Worm (Caenorhabditis elegans) whole organism, late embryonic: ENCODE data around the gene T10G3.1.

Source experiments
- K02D7.2 ChIP-seq: sonication (generic microtip); optimal IDR thresholded peaks from 2 replicates; lab custom pipeline; 2017; ENCODE audit warnings: mild to moderate bottlenecking, missing genetic modification characterization, missing compliant biosample characterization
- K09A11.1 ChIP-seq: sonication (generic microtip); optimal IDR thresholded peaks from 2 replicates; lab custom pipeline; 2017; ENCODE audit warnings: antibody characterized with exemption, mild to moderate bottlenecking, missing genetic modification characterization, missing compliant biosample characterization; ENCODE audit not compliant: insufficient read depth
- T23F11.4 ChIP-seq: fragments of 200-800 bp; sonication (Bioruptor generic); optimal IDR thresholded peaks from 2 replicates; lab custom pipeline; 2018; ENCODE audit warnings: mild to moderate bottlenecking, missing genetic modification characterization, missing compliant biosample characterization
- ama-1 ChIP-seq: fragments of 150-350 bp; optimal IDR thresholded peaks from 2 replicates; lab custom pipeline; 2014
- ceh-14 ChIP-seq: sonication (generic microtip); optimal IDR thresholded peaks from 2 replicates; lab custom pipeline; 2016; ENCODE audit warnings: missing genotype, missing genetic modification characterization, missing compliant biosample characterization
- ceh-18 ChIP-seq: sonication (generic microtip); optimal IDR thresholded peaks from 2 replicates; lab custom pipeline; 2016; ENCODE audit warnings: missing genetic modification characterization, missing compliant biosample characterization
- ceh-24 ChIP-seq: sonication (generic microtip); optimal IDR thresholded peaks from 2 replicates; lab custom pipeline; 2016; ENCODE audit warnings: mild to moderate bottlenecking, missing genetic modification characterization, missing compliant biosample characterization
- ceh-30 ChIP-seq: fragments of 150-350 bp; optimal IDR thresholded peaks from 2 replicates; lab custom pipeline; 2014; ENCODE audit warnings: missing biosample characterization, missing genetic modification characterization
- ceh-31 ChIP-seq: sonication (generic microtip); optimal IDR thresholded peaks from 2 replicates; lab custom pipeline; 2016; ENCODE audit warnings: missing genetic modification characterization, missing compliant biosample characterization
- ceh-9 ChIP-seq: sonication (generic microtip); optimal IDR thresholded peaks from 2 replicates; lab custom pipeline; 2016; ENCODE audit warnings: mild to moderate bottlenecking, missing genetic modification characterization, inconsistent platforms, missing compliant biosample characterization
- che-1 ChIP-seq: sonication (generic microtip); optimal IDR thresholded peaks from 2 replicates; lab custom pipeline; 2016; ENCODE audit warnings: mild to moderate bottlenecking, missing genetic modification characterization, missing compliant biosample characterization
- elt-4 ChIP-seq: sonication (generic microtip); optimal IDR thresholded peaks from 2 replicates; lab custom pipeline; 2016; ENCODE audit warnings: missing genetic modification characterization, missing compliant biosample characterization
- ets-4 ChIP-seq: sonication (generic microtip); optimal IDR thresholded peaks from 2 replicates; lab custom pipeline; 2016; ENCODE audit warnings: missing genetic modification characterization, missing compliant biosample characterization
- eyg-1 ChIP-seq: sonication (generic microtip); optimal IDR thresholded peaks from 2 replicates; lab custom pipeline; 2016; ENCODE audit warnings: missing genotype, missing genetic modification characterization, missing compliant biosample characterization
- fax-1 ChIP-seq: sonication (generic microtip); optimal IDR thresholded peaks from 2 replicates; lab custom pipeline; 2016; ENCODE audit warnings: missing genotype, missing genetic modification characterization, missing compliant biosample characterization
- fkh-10 ChIP-seq: fragments of 150-350 bp; optimal IDR thresholded peaks from 2 replicates; lab custom pipeline; 2014; ENCODE audit warnings: missing biosample characterization, missing genetic modification reagents, missing genetic modification characterization
- fkh-6 ChIP-seq: sonication (generic microtip); optimal IDR thresholded peaks from 2 replicates; lab custom pipeline; 2016; ENCODE audit warnings: missing genetic modification characterization, missing compliant biosample characterization
- gmeb-2 ChIP-seq: sonication (generic microtip); optimal IDR thresholded peaks from 2 replicates; lab custom pipeline; 2016; ENCODE audit warnings: missing genetic modification characterization, inconsistent platforms, missing compliant biosample characterization
- hlh-13 ChIP-seq: fragments of 200-800 bp; sonication (Bioruptor generic); optimal IDR thresholded peaks from 2 replicates; lab custom pipeline; 2018; ENCODE audit warnings: mild to moderate bottlenecking, missing genetic modification characterization, missing compliant biosample characterization
- hlh-15 ChIP-seq: sonication (generic microtip); optimal IDR thresholded peaks from 2 replicates; lab custom pipeline; 2016; ENCODE audit warnings: missing genetic modification characterization, missing compliant biosample characterization
- hlh-30 ChIP-seq: sonication (generic microtip); optimal IDR thresholded peaks from 2 replicates; lab custom pipeline; 2017; ENCODE audit warnings: antibody characterized with exemption, missing genetic modification characterization, missing compliant biosample characterization; ENCODE audit not compliant: insufficient read depth
- hlh-8 ChIP-seq: sonication (generic microtip); optimal IDR thresholded peaks from 2 replicates; lab custom pipeline; 2016; ENCODE audit warnings: missing genotype, missing genetic modification characterization, missing compliant biosample characterization
- lim-6 ChIP-seq: sonication (generic microtip); optimal IDR thresholded peaks from 2 replicates; lab custom pipeline; 2016; ENCODE audit warnings: missing genetic modification characterization, missing compliant biosample characterization
- nhr-11 ChIP-seq: fragments of 150-350 bp; optimal IDR thresholded peaks from 2 replicates; lab custom pipeline; 2014; ENCODE audit warnings: missing biosample characterization, missing genetic modification characterization
- nhr-232 ChIP-seq: sonication (generic microtip); optimal IDR thresholded peaks from 2 replicates; lab custom pipeline; 2016; ENCODE audit warnings: missing genetic modification characterization, missing compliant biosample characterization
- npax-4 ChIP-seq: sonication (generic microtip); optimal IDR thresholded peaks from 2 replicates; lab custom pipeline; 2016; ENCODE audit warnings: missing genetic modification characterization, missing compliant biosample characterization
- pat-9 ChIP-seq: fragments of 200-800 bp; sonication (Bioruptor generic); optimal IDR thresholded peaks from 2 replicates; lab custom pipeline; 2018; ENCODE audit warnings: mild to moderate bottlenecking, missing genetic modification characterization, moderate library complexity, missing compliant biosample characterization
- pax-1 ChIP-seq: fragments of 150-350 bp; optimal IDR thresholded peaks from 2 replicates; lab custom pipeline; 2014; ENCODE audit warnings: missing biosample characterization, missing genetic modification characterization
- pha-2 ChIP-seq: sonication (generic microtip); optimal IDR thresholded peaks from 2 replicates; lab custom pipeline; 2017; ENCODE audit warnings: mild to moderate bottlenecking, missing genetic modification characterization, missing compliant biosample characterization
- pros-1 ChIP-seq: fragments of 150-350 bp; optimal IDR thresholded peaks from 2 replicates; lab custom pipeline; 2014; ENCODE audit warnings: missing biosample characterization, missing genetic modification reagents, missing genetic modification characterization
- rnt-1 ChIP-seq: sonication (generic microtip); optimal IDR thresholded peaks from 2 replicates; lab custom pipeline; 2016; ENCODE audit warnings: missing genetic modification characterization, missing compliant biosample characterization
- sdc-2 ChIP-seq: sonication (generic microtip); optimal IDR thresholded peaks from 2 replicates; lab custom pipeline; 2016; ENCODE audit warnings: missing genotype, missing genetic modification characterization, missing compliant biosample characterization
- sox-2 ChIP-seq: fragments of 200-800 bp; sonication (Bioruptor generic); IDR thresholded peaks from 2 replicates; pipeline ENCODE4 v1.3.6; 2022; ENCODE audit warnings: missing genetic modification reagents, missing genetic modification characterization, missing compliant biosample characterization
- tbx-2 ChIP-seq: sonication (generic microtip); optimal IDR thresholded peaks from 2 replicates; lab custom pipeline; 2016; ENCODE audit warnings: missing genetic modification characterization, missing compliant biosample characterization
- tbx-7 ChIP-seq: sonication (generic microtip); optimal IDR thresholded peaks from 2 replicates; lab custom pipeline; 2016; ENCODE audit warnings: missing genotype, missing genetic modification characterization, missing compliant biosample characterization
- ttx-3 ChIP-seq: sonication (generic microtip); optimal IDR thresholded peaks from 2 replicates; lab custom pipeline; 2016; ENCODE audit warnings: missing genetic modification reagents, missing genetic modification characterization, missing compliant biosample characterization
- unc-3 ChIP-seq, 2 experiments: fragments of 200-800 bp in 1 of 2; sonication (Bioruptor generic) in 1 of 2; sonication (generic microtip) in 1 of 2; conservative IDR thresholded peaks in 1 of 2; optimal IDR thresholded peaks in 1 of 2; 2 replicates each; pipeline versions ENCODE4 v1.3.6 to Lab custom; 2016 to 2022; ENCODE audit warnings: missing compliant biosample characterization in 2 of 2, missing genetic modification characterization in 2 of 2, missing genetic modification reagents in 1 of 2
- unc-55 ChIP-seq: sonication (generic microtip); optimal IDR thresholded peaks from 2 replicates; lab custom pipeline; 2017; ENCODE audit warnings: missing biosample characterization, missing genetic modification reagents, missing genetic modification characterization
- unc-86 ChIP-seq: sonication (generic microtip); optimal IDR thresholded peaks from 2 replicates; lab custom pipeline; 2016; ENCODE audit warnings: missing genetic modification characterization, missing compliant biosample characterization
- zip-5 ChIP-seq: sonication (generic microtip); optimal IDR thresholded peaks from 2 replicates; lab custom pipeline; 2016; ENCODE audit warnings: missing genetic modification characterization, missing compliant biosample characterization
- ztf-16 ChIP-seq: sonication (generic microtip); optimal IDR thresholded peaks from 2 replicates; lab custom pipeline; 2017; ENCODE audit warnings: missing genetic modification characterization, missing compliant biosample characterization

Gene T10G3.1

DNA sequence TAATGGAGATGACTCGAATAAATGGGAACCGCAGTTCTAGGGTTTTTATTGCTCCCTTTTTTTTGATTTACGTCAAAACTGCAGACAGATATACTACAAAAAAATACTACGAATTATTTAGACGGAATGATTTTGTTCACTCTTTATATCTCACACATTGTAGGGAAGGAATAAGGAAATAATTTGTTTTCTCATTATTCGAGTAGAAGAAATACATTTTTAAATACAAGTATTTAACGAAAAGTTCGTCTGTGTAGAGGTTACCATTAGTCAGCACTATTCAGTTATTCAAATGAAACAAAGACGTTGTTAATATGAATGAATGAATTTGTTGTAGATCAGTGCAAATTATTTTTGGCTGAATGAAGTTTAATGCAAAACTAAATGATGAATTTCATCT lies 46.7 kb downstream of the T10G3.1 start, which contains the start of gene srd-18:
TSS of gene srd-18 (minus strand) at position 101 of the 400 bp plus-strand sequence.
- TF ChIP-seq fkh-10 (GFP tag; lab: Kevin White, UChicago) (no peak), hlh-8 (tag; lab: Kevin White, UChicago) (no peak), pax-1 (no peak), ttx-3 (tag; lab: Kevin White, UChicago) (no peak), T23F11.4 (GFP tag; lab: Kevin White, UChicago) (no peak), K09A11.1 (no peak), ztf-16 (no peak), lim-6 (tag; lab: Kevin White, UChicago) (no peak), nhr-232 (tag; lab: Kevin White, UChicago) (no peak), ceh-18 (tag; lab: Kevin White, UChicago) (no peak)

DNA sequence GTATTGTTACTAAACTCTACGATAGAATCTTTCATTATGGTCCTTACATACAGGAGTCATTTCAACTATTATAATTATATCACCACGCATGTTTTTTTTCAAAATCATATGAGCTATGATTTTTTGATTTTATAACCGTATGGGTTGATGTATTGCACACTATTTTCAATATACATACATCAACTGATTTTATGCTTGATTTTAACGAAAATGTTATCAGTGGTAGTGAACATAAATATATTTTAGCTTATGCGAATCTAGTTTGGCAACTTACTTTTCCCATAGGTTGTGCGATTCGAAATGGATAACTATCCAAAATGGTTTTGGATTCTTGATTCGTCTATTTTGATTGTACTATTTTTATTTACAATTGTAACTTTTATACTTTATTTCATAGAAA lies 49.9 kb downstream of the T10G3.1 start, which contains the start of gene srv-10:
TSS of gene srv-10 (plus strand) at position 301 of the 400 bp plus-strand sequence.
- TF ChIP-seq fkh-6 (tag; lab: Kevin White, UChicago) (no peak), ceh-31 (tag; lab: Kevin White, UChicago) (no peak), npax-4 (no peak), sdc-2 (no peak), sox-2 (no peak)

DNA sequence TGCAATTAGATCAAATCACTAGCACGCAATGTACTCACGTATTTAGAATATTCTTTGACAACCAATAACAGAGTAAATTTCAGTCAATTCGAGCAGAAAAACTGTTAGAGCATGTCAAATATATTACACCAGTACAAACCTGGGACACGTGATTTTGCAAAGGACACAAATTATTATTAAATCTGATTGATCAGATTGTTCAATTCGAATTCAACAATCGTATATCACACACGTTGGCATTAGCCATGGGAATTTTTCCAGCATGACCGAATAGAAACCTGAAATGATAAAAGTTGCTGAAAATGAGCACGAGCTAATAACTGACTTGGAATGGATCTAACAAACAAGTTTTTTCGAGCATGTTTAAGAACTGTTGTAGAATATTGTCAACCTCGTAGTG lies 50.4 kb downstream of the T10G3.1 start, which contains the start of gene srv-9:
TSS of gene srv-9 (minus strand) at position 101 of the 400 bp plus-strand sequence.
- no peak for TF ChIP-seq eyg-1 (tag; lab: Kevin White, UChicago)
- no peak for TF ChIP-seq ama-1 (lab: Kevin White, UChicago)
- no peak for TF ChIP-seq pat-9
- no peak for TF ChIP-seq tbx-7 (tag; lab: Kevin White, UChicago)
- no peak for TF ChIP-seq ets-4 (tag; lab: Kevin White, UChicago)
- TF ChIP-seq T23F11.4 (GFP tag; lab: Kevin White, UChicago) = no peak
- TF ChIP-seq K09A11.1 = no peak
- no peak for TF ChIP-seq ceh-14
- TF ChIP-seq ztf-16 = no peak
- TF ChIP-seq ceh-30 = no peak
- no peak for TF ChIP-seq sox-2
- TF ChIP-seq tbx-2 (tag; lab: Kevin White, UChicago) = no peak
- no peak for TF ChIP-seq ceh-24
- TF ChIP-seq unc-55 (GFP tag; lab: Kevin White, UChicago) = no peak
- TF ChIP-seq nhr-11 (tag; lab: Kevin White, UChicago) = no peak
- TF ChIP-seq che-1 (tag; lab: Kevin White, UChicago) = no peak

DNA sequence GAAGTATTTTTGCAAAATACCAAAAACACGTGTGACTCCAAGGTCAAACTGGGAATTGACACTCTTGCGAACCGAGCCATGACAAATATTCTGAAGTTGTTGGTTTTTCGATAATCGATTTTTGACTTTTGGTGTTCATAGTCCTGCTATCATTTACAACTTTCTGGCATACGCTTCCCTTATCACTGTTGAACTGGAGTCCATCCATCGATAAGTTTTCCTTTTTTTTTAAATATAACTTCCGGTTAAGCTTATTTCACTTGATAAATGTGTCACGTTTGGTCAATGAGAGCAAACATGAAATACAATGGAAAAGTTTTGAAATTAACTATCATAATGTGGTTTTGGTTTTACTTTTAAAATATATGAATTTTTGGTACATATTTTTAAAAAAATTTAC lies 51.8 kb downstream of the T10G3.1 start:
- TF ChIP-seq unc-86 (tag; lab: Kevin White, UChicago) = no peak
- no peak for TF ChIP-seq elt-4 (tag; lab: Kevin White, UChicago)
- TF ChIP-seq npax-4 = no peak
- no peak for TF ChIP-seq K02D7.2 (tag; lab: Kevin White, UChicago)
- TF ChIP-seq sox-2 = no peak
- no peak for TF ChIP-seq hlh-15 (tag; lab: Kevin White, UChicago)
- TF ChIP-seq sdc-2 = no peak
- TF ChIP-seq eyg-1 (tag; lab: Kevin White, UChicago) = no peak
- TF ChIP-seq hlh-8 (tag; lab: Kevin White, UChicago) = no peak
- TF ChIP-seq pha-2 (tag; lab: Kevin White, UChicago) = no peak
- no peak for TF ChIP-seq pros-1
- TF ChIP-seq ets-4 (tag; lab: Kevin White, UChicago) = no peak
- no peak for TF ChIP-seq gmeb-2 (tag; lab: Kevin White, UChicago)
- no peak for TF ChIP-seq nhr-232 (tag; lab: Kevin White, UChicago)

DNA sequence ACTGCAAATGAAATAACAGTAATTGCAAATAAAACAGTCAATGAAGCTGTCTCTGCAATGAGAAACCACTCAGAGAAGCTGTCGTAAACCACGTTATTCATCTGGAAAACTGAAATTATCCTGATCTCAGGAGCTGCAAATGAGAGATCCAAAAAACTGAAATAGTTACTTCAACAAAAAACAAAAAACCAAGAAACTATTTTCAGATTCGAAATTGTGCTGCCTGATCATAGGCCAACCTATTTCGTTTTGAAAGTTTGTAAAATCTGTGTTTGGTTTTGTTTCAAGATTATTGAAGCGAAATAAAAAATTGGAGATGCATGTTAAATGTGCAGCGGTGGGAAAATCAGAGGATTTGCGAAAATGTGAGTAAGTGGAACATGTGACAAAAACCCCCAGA lies 52.8 kb downstream of the T10G3.1 start, which contains the start of gene srv-8:
TSS of gene srv-8 (minus strand) at position 101 of the 400 bp plus-strand sequence.
- TF ChIP-seq pat-9 (no peak), unc-86 (tag; lab: Kevin White, UChicago) (no peak), hlh-8 (tag; lab: Kevin White, UChicago) (no peak), ceh-9 (tag; lab: Kevin White, UChicago) (no peak), zip-5 (tag; lab: Kevin White, UChicago) (no peak), unc-3 (GFP tag; conservative IDR thresholded peaks at IDR 0.05; lab: Robert Waterston, UW) (no peak), unc-3 (tag; optimal IDR thresholded peaks at IDR 0.05; lab: Kevin White, UChicago) (no peak), hlh-13 (GFP tag; lab: Kevin White, UChicago) (no peak), fax-1 (tag; lab: Kevin White, UChicago) (no peak), fkh-6 (tag; lab: Kevin White, UChicago) (no peak), ceh-18 (tag; lab: Kevin White, UChicago) (no peak), eyg-1 (tag; lab: Kevin White, UChicago) (no peak), rnt-1 (no peak), elt-4 (tag; lab: Kevin White, UChicago) (no peak), pax-1 (no peak), nhr-232 (tag; lab: Kevin White, UChicago) (no peak), K09A11.1 (no peak), hlh-30 (tag; lab: Kevin White, UChicago) (no peak), gmeb-2 (tag; lab: Kevin White, UChicago) (no peak)
